Fruit fly (Drosophila melanogaster): ENCODE data around the gene CG13138.

dm6 chr2L:10303786-10304185, 2.0 kb upstream of the CG13138 start, which contains the start of gene nmd:
- TF ChIP-seq pan (optimal IDR thresholded peaks at IDR 0.05) (no peak), usp (GFP tag; optimal IDR thresholded peaks at IDR 0.05) (no peak), CG8478 (optimal IDR thresholded peaks at IDR 0.05) (no peak)
